Fruit fly (Drosophila melanogaster): ENCODE data around the gene CG17597.
A peak's percentile ranks its signal among the peaks of the same experiment; 100 is the strongest.

CG17597 gene

DNA sequence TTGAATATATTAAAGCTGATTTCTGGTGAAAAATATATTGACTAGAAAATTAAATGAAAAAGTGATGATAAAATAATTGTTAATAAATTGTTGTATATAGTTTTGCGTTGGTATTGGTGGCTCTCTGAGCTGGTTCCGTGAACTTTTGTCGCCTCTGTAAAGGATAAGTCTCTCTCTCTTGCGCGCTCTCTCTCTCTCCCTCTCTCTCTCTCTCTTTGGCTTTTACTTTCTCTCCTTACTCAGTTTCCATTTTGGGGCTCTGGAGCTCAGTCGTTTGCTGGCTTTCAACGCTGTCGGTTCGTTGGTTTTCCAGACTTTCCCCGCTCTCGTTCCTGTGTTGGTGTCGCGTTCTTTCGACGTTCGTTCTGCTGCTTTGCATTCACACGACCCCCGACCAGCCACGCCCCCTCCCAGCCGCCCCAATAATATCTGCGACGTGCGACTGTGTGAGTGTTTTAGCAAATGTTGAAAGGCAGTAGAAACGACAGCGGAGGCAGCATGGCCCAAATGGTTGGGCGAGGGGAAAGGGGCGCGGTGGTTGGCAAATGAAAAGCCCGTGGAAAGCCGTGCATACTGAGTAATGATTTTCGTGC lies 14.1 kb upstream of the CG17597 start, which contains the start of gene CG17321 (continued):
- TF ChIP-seq Sox102F (GFP tag; optimal IDR thresholded peaks at IDR 0.05) (no peak), shn (GFP tag; optimal IDR thresholded peaks at IDR 0.05) (no peak), CG8924 (tag; optimal IDR thresholded peaks at IDR 0.05) (no peak), CG1647 (GFP tag; optimal IDR thresholded peaks at IDR 0.05) (no peak), tx (GFP tag; optimal IDR thresholded peaks at IDR 0.05) (no peak), CG12769 (tag; optimal IDR thresholded peaks at IDR 0.05) (no peak), Spps (tag; optimal IDR thresholded peaks at IDR 0.05) (no peak)

DNA sequence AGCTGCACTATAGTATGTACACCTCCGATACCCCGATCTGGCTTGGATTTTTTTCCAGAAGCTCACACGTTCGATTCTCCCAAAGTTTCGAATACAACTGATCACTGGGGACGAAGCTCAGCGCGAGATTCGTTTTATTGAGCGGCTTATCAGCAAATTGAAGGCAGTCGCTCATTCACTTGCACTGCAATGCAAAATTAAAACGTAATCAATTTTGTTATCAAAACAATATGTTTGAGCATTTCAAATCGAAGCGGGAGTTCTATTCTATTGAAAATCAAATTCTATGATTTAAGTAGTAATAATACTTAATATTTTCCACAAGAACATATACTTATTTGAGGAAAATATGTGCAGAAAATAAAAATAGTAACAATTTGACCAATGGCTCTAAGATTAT lies 13.5 kb upstream of the CG17597 start, which contains the start of gene CG33120:
CG33120 (minus strand) TSS at position 101 of the 400 bp plus-strand sequence.
- peak; percentile 37 for TF ChIP-seq sens (GFP tag)
- no peak for TF ChIP-seq kni (GFP tag; optimal IDR thresholded peaks at IDR 0.05)

DNA sequence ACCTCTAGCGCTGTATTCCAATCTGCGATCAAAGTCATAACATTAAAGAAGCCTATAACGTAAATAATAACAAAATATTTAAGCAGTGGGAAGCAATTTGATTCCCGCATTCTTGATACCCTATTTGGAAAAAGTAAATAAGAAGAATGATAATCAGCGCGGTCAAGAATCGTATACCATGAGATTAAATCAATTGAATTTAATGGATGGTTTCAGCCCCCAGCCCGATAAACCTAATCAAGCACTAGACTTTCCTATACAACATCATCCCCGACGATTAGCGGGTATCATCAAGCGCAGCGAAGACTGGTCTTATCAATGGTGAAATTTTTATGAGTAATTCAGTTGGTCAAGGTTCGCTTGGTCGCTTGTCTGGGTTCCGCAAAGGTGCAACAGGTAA lies 12.6 kb upstream of the CG17597 start:
- TF ChIP-seq lbe (GFP tag; optimal IDR thresholded peaks at IDR 0.05): peak; percentile 36
- TF ChIP-seq CG10565 (GFP tag; optimal IDR thresholded peaks at IDR 0.05): no peak
- no peak for TF ChIP-seq gro (GFP tag; optimal IDR thresholded peaks at IDR 0.05)
- no peak for TF ChIP-seq Kr (GFP tag; optimal IDR thresholded peaks at IDR 0.05)
- TF ChIP-seq CG15696 (tag; optimal IDR thresholded peaks at IDR 0.05): no peak
- peak; percentile 45 for TF ChIP-seq D19B (GFP tag; optimal IDR thresholded peaks at IDR 0.05)
- TF ChIP-seq row (GFP tag; IDR thresholded peaks at IDR 0.05): peak; percentile 11; the same call in 1 of the 3 replicates
- no peak for TF ChIP-seq lmd (GFP tag; IDR thresholded peaks at IDR 0.05)
- no peak for TF ChIP-seq CG5953 (GFP tag; IDR thresholded peaks at IDR 0.05)
- no peak for TF ChIP-seq Adf1 (GFP tag; IDR thresholded peaks at IDR 0.05)
- no peak for TF ChIP-seq tup (GFP tag; optimal IDR thresholded peaks at IDR 0.05)
- no peak for TF ChIP-seq CG3407 (GFP tag; optimal IDR thresholded peaks at IDR 0.05)
- TF ChIP-seq CG14860 (GFP tag; IDR thresholded peaks at IDR 0.05; ENCODE audit: partially characterized antibody): no peak
- TF ChIP-seq pfk (GFP tag; optimal IDR thresholded peaks at IDR 0.05): no peak
- peak; percentile 74 for TF ChIP-seq sens (GFP tag)

DNA sequence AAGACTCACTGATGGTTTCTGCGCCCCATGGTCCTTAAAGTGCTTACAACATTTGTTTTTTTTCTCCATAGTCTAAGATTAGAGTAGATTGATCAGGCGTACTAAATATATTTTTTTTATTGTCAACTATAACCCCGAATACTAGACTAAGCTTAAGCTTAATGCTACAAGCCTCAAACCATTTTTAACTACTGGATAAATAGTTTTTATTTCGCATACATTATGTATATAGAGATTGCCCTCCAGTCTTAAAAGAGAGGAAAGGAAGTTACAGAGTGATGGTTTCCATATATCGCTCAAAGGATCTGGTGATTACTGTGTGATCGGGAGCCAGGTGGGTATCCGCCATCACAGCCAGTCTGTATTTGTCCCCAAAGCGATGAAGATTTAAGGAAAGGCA lies 10.3 kb upstream of the CG17597 start, which contains the start of gene CG31752:
CG31752 (minus strand) TSS at position 101 of the 400 bp plus-strand sequence.
- TF ChIP-seq CG17612 (GFP tag; IDR thresholded peaks at IDR 0.05): no peak
- TF ChIP-seq CG4854 (GFP tag; optimal IDR thresholded peaks at IDR 0.05): no peak
- TF ChIP-seq CG6689 (GFP tag; IDR thresholded peaks at IDR 0.05): no peak
- TF ChIP-seq Hr39 (optimal IDR thresholded peaks at IDR 0.05): no peak
- no peak for TF ChIP-seq CG8388 (GFP tag; optimal IDR thresholded peaks at IDR 0.05)
- no peak for TF ChIP-seq dpn (GFP tag; optimal IDR thresholded peaks at IDR 0.05)
- TF ChIP-seq dimm (GFP tag; IDR thresholded peaks at IDR 0.05): no peak
- no peak for TF ChIP-seq CG6654 (GFP tag; optimal IDR thresholded peaks at IDR 0.05)
- TF ChIP-seq exex (tag; optimal IDR thresholded peaks at IDR 0.05): no peak
- TF ChIP-seq CG4328 (GFP tag; optimal IDR thresholded peaks at IDR 0.05): no peak
- TF ChIP-seq CG1647 (GFP tag; optimal IDR thresholded peaks at IDR 0.05): no peak
- TF ChIP-seq slou (GFP tag; optimal IDR thresholded peaks at IDR 0.05): no peak
- TF ChIP-seq C15 (GFP tag; IDR thresholded peaks at IDR 0.05): no peak
- TF ChIP-seq tll (GFP tag; optimal IDR thresholded peaks at IDR 0.05): no peak
- TF ChIP-seq Dad (GFP tag; optimal IDR thresholded peaks at IDR 0.05): no peak
- TF ChIP-seq CG16779 (GFP tag; IDR thresholded peaks at IDR 0.05): no peak
- no peak for TF ChIP-seq CHES-1-like (GFP tag; optimal IDR thresholded peaks at IDR 0.05)
- no peak for TF ChIP-seq crc (GFP tag; optimal IDR thresholded peaks at IDR 0.05)

Data from whole organism, embryonic.